Fruit fly (Drosophila melanogaster) whole organism, embryonic: ENCODE data around the gene CG13949.

Experiments used
- BtbVII ChIP-seq: fragments of 200-800 bp; sonication (Bioruptor generic); optimal IDR thresholded peaks from 3 replicates; lab custom pipeline; 2017; ENCODE audit warnings: missing biosample characterization, mild to moderate bottlenecking, missing genetic modification characterization
- CG10274 ChIP-seq: fragments of 200-800 bp; sonication (Bioruptor generic); optimal IDR thresholded peaks from 3 replicates; lab custom pipeline; 2017; ENCODE audit warnings: missing biosample characterization, mild to moderate bottlenecking, missing genetic modification characterization
- CG10431 ChIP-seq: fragments of 200-800 bp; sonication (Bioruptor generic); optimal IDR thresholded peaks from 3 replicates; lab custom pipeline; 2018; ENCODE audit warnings: missing biosample characterization, mild to moderate bottlenecking, missing genetic modification characterization
- CG12104 ChIP-seq: fragments of 200-800 bp; sonication (Bioruptor generic); optimal IDR thresholded peaks from 3 replicates; lab custom pipeline; 2016; ENCODE audit warnings: missing biosample characterization, missing genetic modification characterization
- CG13287 ChIP-seq: fragments of 200-800 bp; sonication (Bioruptor generic); IDR thresholded peaks from 2 replicates; pipeline ENCODE4 v1.3.6; 2022; ENCODE audit warnings: missing biosample characterization, missing genetic modification characterization; ENCODE audit not compliant: partially characterized antibody
- CG13624 ChIP-seq: fragments of 200-800 bp; sonication (Bioruptor generic); optimal IDR thresholded peaks from 2 replicates; lab custom pipeline; 2016; ENCODE audit warnings: missing biosample characterization, missing genetic modification characterization
- CG13894 ChIP-seq: fragments of 200-800 bp; sonication (Bioruptor generic); optimal IDR thresholded peaks from 3 replicates; lab custom pipeline; 2018; ENCODE audit warnings: missing biosample characterization, mild to moderate bottlenecking, missing genetic modification characterization, moderate library complexity
- CG14050 ChIP-seq: fragments of 200-800 bp; sonication (Bioruptor generic); IDR thresholded peaks from 3 replicates; pipeline ENCODE4 v1.3.6; 2022; ENCODE audit warnings: missing biosample characterization, missing genetic modification characterization
- CG14667 ChIP-seq: fragments of 200-800 bp; sonication (Bioruptor generic); IDR thresholded peaks from 2 replicates; pipeline ENCODE4 v1.3.6; 2022; ENCODE audit warnings: missing biosample characterization, missing genetic modification characterization
- CG16813 ChIP-seq: fragments of 200-800 bp; sonication (Bioruptor generic); IDR thresholded peaks from 3 replicates; pipeline ENCODE4 v1.3.6; 2022; ENCODE audit warnings: missing biosample characterization, missing genetic modification characterization; ENCODE audit not compliant: partially characterized antibody
- CG18011 ChIP-seq: fragments of 200-800 bp; sonication (Bioruptor generic); optimal IDR thresholded peaks from 2 replicates; lab custom pipeline; 2017; ENCODE audit warnings: missing biosample characterization, missing genetic modification characterization, mild to moderate bottlenecking, moderate library complexity, missing genotype
- CG2120 ChIP-seq: fragments of 200-800 bp; sonication (Bioruptor generic); optimal IDR thresholded peaks from 3 replicates; lab custom pipeline; 2016; ENCODE audit warnings: missing biosample characterization, missing genetic modification characterization
- CG2129 ChIP-seq: fragments of 200-800 bp; sonication (Bioruptor generic); IDR thresholded peaks from 2 replicates; pipeline ENCODE4 v1.3.6; 2022; ENCODE audit warnings: missing biosample characterization, missing genetic modification characterization; ENCODE audit not compliant: partially characterized antibody
- CG2199 ChIP-seq: fragments of 200-800 bp; sonication (Bioruptor generic); IDR thresholded peaks from 3 replicates; pipeline ENCODE4 v1.3.6; 2022; ENCODE audit warnings: missing biosample characterization, missing genetic modification characterization
- CG3163 ChIP-seq: fragments of 200-800 bp; sonication (Bioruptor generic); optimal IDR thresholded peaks from 3 replicates; lab custom pipeline; 2016; ENCODE audit warnings: missing biosample characterization, missing genetic modification characterization
- CG32767 ChIP-seq: fragments of 200-800 bp; sonication (Bioruptor generic); IDR thresholded peaks from 2 replicates; pipeline ENCODE4 v1.3.6; 2022; ENCODE audit warnings: missing biosample characterization, missing genetic modification characterization
- CG3995 ChIP-seq: fragments of 200-800 bp; sonication (Bioruptor generic); optimal IDR thresholded peaks from 3 replicates; lab custom pipeline; 2016; ENCODE audit warnings: missing biosample characterization, missing genetic modification characterization
- CG43689 ChIP-seq: fragments of 200-800 bp; sonication (Bioruptor generic); IDR thresholded peaks from 2 replicates; pipeline ENCODE4 v1.3.6; 2022; ENCODE audit warnings: missing biosample characterization, missing genetic modification characterization
- CG4617 ChIP-seq: fragments of 200-800 bp; sonication (Bioruptor generic); optimal IDR thresholded peaks from 3 replicates; lab custom pipeline; 2016; ENCODE audit warnings: missing biosample characterization, missing genetic modification characterization, borderline replicate concordance
- CG5953 ChIP-seq: fragments of 200-800 bp; sonication (Bioruptor generic); IDR thresholded peaks from 2 replicates; pipeline ENCODE4 v1.3.6; 2022; ENCODE audit warnings: missing biosample characterization, missing genetic modification characterization
- CG6765 ChIP-seq: fragments of 200-800 bp; sonication (Bioruptor generic); optimal IDR thresholded peaks from 3 replicates; lab custom pipeline; 2017; ENCODE audit warnings: missing biosample characterization, mild to moderate bottlenecking, missing genetic modification characterization
- CG7357 ChIP-seq: fragments of 200-800 bp; sonication (Bioruptor generic); IDR thresholded peaks from 3 replicates; pipeline ENCODE4 v1.3.6; 2022; ENCODE audit warnings: missing biosample characterization, missing genetic modification characterization
- Dek ChIP-seq: fragments of 200-800 bp; sonication (Bioruptor generic); optimal IDR thresholded peaks from 3 replicates; lab custom pipeline; 2019; ENCODE audit warnings: missing biosample characterization, mild to moderate bottlenecking, missing genetic modification characterization, moderate library complexity
- Doc2 ChIP-seq: fragments of 200-800 bp; sonication (Bioruptor generic); IDR thresholded peaks from 2 replicates; pipeline ENCODE4 v1.3.6; 2022; ENCODE audit warnings: missing biosample characterization, missing genetic modification characterization
- Doc3 ChIP-seq: fragments of 200-800 bp; sonication (Bioruptor generic); IDR thresholded peaks from 3 replicates; pipeline ENCODE4 v1.3.6; 2022; ENCODE audit warnings: missing biosample characterization, missing genetic modification characterization; ENCODE audit not compliant: partially characterized antibody
- Dref ChIP-seq: fragments of 200-800 bp; sonication (Bioruptor generic); IDR thresholded peaks from 2 replicates; pipeline ENCODE4 v1.3.6; 2022; ENCODE audit warnings: missing biosample characterization, missing genetic modification characterization
- ERR ChIP-seq: fragments of 200-800 bp; sonication (Bioruptor generic); optimal IDR thresholded peaks from 2 replicates; lab custom pipeline; 2016; ENCODE audit warnings: missing biosample characterization, missing genetic modification characterization
- Fer3 ChIP-seq: fragments of 200-800 bp; sonication (Bioruptor generic); optimal IDR thresholded peaks from 2 replicates; lab custom pipeline; 2018; ENCODE audit warnings: missing biosample characterization, mild to moderate bottlenecking, missing genetic modification characterization, moderate library complexity
- Mrtf ChIP-seq: fragments of 200-800 bp; sonication (Bioruptor generic); IDR thresholded peaks from 3 replicates; pipeline ENCODE4 v1.3.6; 2022; ENCODE audit warnings: missing biosample characterization, missing genetic modification characterization
- Pdp1 ChIP-seq, 2 experiments: fragments of 200-800 bp; sonication (Bioruptor generic); optimal IDR thresholded peaks; 3 replicates each; lab custom pipeline; 2016; ENCODE audit warnings: missing biosample characterization in 2 of 2, missing genetic modification characterization in 2 of 2, mild to moderate bottlenecking in 1 of 2, moderate library complexity in 1 of 2
- Stat92E ChIP-seq, 3 experiments: fragments of >200 bp in 2 of 3; fragments of 200-800 bp in 1 of 3; sonication (Bioruptor generic) in 1 of 3; optimal IDR thresholded peaks; 2 replicates each; lab custom pipeline; 2017 to 2019; ENCODE audit warnings: missing biosample characterization in 3 of 3, missing genetic modification characterization in 3 of 3, mild to moderate bottlenecking in 1 of 3, moderate library complexity in 1 of 3
- Xbp1 ChIP-seq: fragments of 200-800 bp; sonication (Bioruptor generic); optimal IDR thresholded peaks from 3 replicates; lab custom pipeline; 2016; ENCODE audit warnings: missing biosample characterization, mild to moderate bottlenecking, missing genetic modification characterization
- ara ChIP-seq: fragments of 200-800 bp; sonication (Bioruptor generic); IDR thresholded peaks from 2 replicates; pipeline ENCODE4 v1.3.6; 2022; ENCODE audit warnings: missing biosample characterization, missing genetic modification characterization
- ash1 ChIP-seq: fragments of 200-800 bp; sonication (Bioruptor generic); optimal IDR thresholded peaks from 2 replicates; lab custom pipeline; 2018; ENCODE audit warnings: missing biosample characterization, mild to moderate bottlenecking, missing genetic modification characterization
- btn ChIP-seq: fragments of 200-800 bp; sonication (Bioruptor generic); optimal IDR thresholded peaks from 2 replicates; lab custom pipeline; 2016; ENCODE audit warnings: missing biosample characterization, missing genetic modification characterization
- dimm ChIP-seq: fragments of 200-800 bp; sonication (Bioruptor generic); IDR thresholded peaks from 2 replicates; pipeline ENCODE4 v1.3.6; 2022; ENCODE audit warnings: missing biosample characterization, missing genetic modification characterization
- en ChIP-seq: fragments of 200-800 bp; sonication (Bioruptor generic); optimal IDR thresholded peaks from 2 replicates; lab custom pipeline; 2016; ENCODE audit warnings: missing biosample characterization, missing genetic modification characterization
- eyg ChIP-seq: fragments of 200-800 bp; sonication (Bioruptor generic); optimal IDR thresholded peaks from 3 replicates; lab custom pipeline; 2016; ENCODE audit warnings: missing biosample characterization, missing genetic modification characterization
- fd3F ChIP-seq: fragments of 200-800 bp; sonication (Bioruptor generic); optimal IDR thresholded peaks from 2 replicates; lab custom pipeline; 2018; ENCODE audit warnings: missing biosample characterization, mild to moderate bottlenecking, missing genetic modification characterization, moderate library complexity
- fd64A ChIP-seq: fragments of 200-800 bp; sonication (Bioruptor generic); optimal IDR thresholded peaks from 3 replicates; lab custom pipeline; 2018; ENCODE audit warnings: missing biosample characterization, mild to moderate bottlenecking, missing genetic modification characterization
- grau ChIP-seq: fragments of 200-800 bp; optimal IDR thresholded peaks from 3 replicates; lab custom pipeline; 2019; ENCODE audit warnings: missing biosample characterization, mild to moderate bottlenecking, missing genetic modification characterization, moderate library complexity
- jing ChIP-seq: fragments of 200-800 bp; sonication (Bioruptor generic); optimal IDR thresholded peaks from 2 replicates; lab custom pipeline; 2018; ENCODE audit warnings: missing biosample characterization, mild to moderate bottlenecking, missing genetic modification characterization
- pan ChIP-seq, 4 experiments: fragments of >200 bp in 3 of 4; fragments of 200-800 bp in 1 of 4; sonication (Bioruptor generic) in 1 of 4; optimal IDR thresholded peaks in 3 of 4; IDR thresholded peaks in 1 of 4; 2 replicates each; pipeline versions ENCODE4 v1.3.6 to Lab custom; 2017 to 2022; ENCODE audit warnings: missing biosample characterization in 2 of 4, missing genetic modification characterization in 2 of 4, mixed read lengths in 1 of 4
- repo ChIP-seq: fragments of 200-800 bp; sonication (Bioruptor generic); optimal IDR thresholded peaks from 2 replicates; lab custom pipeline; 2016; ENCODE audit warnings: missing biosample characterization, missing genetic modification characterization
- slou ChIP-seq: fragments of 200-800 bp; sonication (Bioruptor generic); optimal IDR thresholded peaks from 3 replicates; lab custom pipeline; 2016; ENCODE audit warnings: missing biosample characterization, missing genetic modification characterization
- sug ChIP-seq: fragments of 200-800 bp; optimal IDR thresholded peaks from 2 replicates; lab custom pipeline; 2019; ENCODE audit warnings: missing biosample characterization, mild to moderate bottlenecking, missing genetic modification characterization, moderate library complexity
- vvl ChIP-seq: fragments of 200-800 bp; sonication (Bioruptor generic); IDR thresholded peaks from 2 replicates; pipeline ENCODE4 v1.3.6; 2022; ENCODE audit warnings: missing biosample characterization, missing genetic modification characterization

The CG13949 gene

dm6 chr2L:817850-818249 is 37.3 kb upstream of the CG13949 start, which contains the start of gene CG15880:
Gene CG15880 (minus strand): TSS chr2L:817950.
- no peak for TF ChIP-seq CG3163 (GFP tag; lab: Kevin White, UChicago)
- no peak for TF ChIP-seq CG43689 (GFP tag; lab: Robert Waterston, UW)
- TF ChIP-seq repo (GFP tag; lab: Kevin White, UChicago), result no peak
- no peak for TF ChIP-seq CG16813 (GFP tag; lab: Robert Waterston, UW)
- no peak for TF ChIP-seq CG32767 (GFP tag; lab: Robert Waterston, UW)
- no peak for TF ChIP-seq grau (tag; lab: Kevin White, UChicago)
- no peak for TF ChIP-seq CG2120 (GFP tag; lab: Kevin White, UChicago)
- TF ChIP-seq slou, result no peak
- TF ChIP-seq CG13287 (GFP tag; lab: Robert Waterston, UW), result no peak
- TF ChIP-seq CG13894 (tag; lab: Kevin White, UChicago), result no peak

dm6 chr2L:819315-820032 is 35.7 kb upstream of the CG13949 start, which contains the start of the genes PGAP2 and Clp:
Gene PGAP2 (minus strand): TSS chr2L:819508.
Gene Clp (plus strand): TSS chr2L:819964.
- TF ChIP-seq vvl (GFP tag; lab: Robert Waterston, UW), result peak; percentile 79
- peak; percentile 81 for TF ChIP-seq Xbp1 (GFP tag; lab: Kevin White, UChicago)
- TF ChIP-seq eyg (GFP tag; lab: Kevin White, UChicago), result no peak
- no peak for TF ChIP-seq CG10274 (GFP tag; lab: Kevin White, UChicago)
- no peak for TF ChIP-seq CG2199 (GFP tag; lab: Robert Waterston, UW)
- TF ChIP-seq sug (tag; lab: Kevin White, UChicago), result peak; percentile 76
- TF ChIP-seq CG12104 (GFP tag; lab: Kevin White, UChicago), result peak; percentile 79
- TF ChIP-seq CG4617 (GFP tag; lab: Kevin White, UChicago), result peak; percentile 61
- TF ChIP-seq pan (optimal IDR thresholded peaks at IDR 0.05; lab: Kevin White, UChicago), result no peak
- peak in 1 of 2 experiments; percentile 71 for TF ChIP-seq pan (GFP tag; optimal IDR thresholded peaks at IDR 0.05 in 1 of 2, IDR thresholded peaks at IDR 0.05 in 1 of 2)
- no peak for TF ChIP-seq btn
- peak; percentile 9 for TF ChIP-seq CG3995
- peak; percentile 53; the same call in 1 of the 2 replicates for TF ChIP-seq CG14667 (GFP tag; lab: Robert Waterston, UW)
- TF ChIP-seq Doc2 (GFP tag; lab: Robert Waterston, UW), result no peak
- peak; percentile 78 for TF ChIP-seq Fer3 (tag; lab: Kevin White, UChicago)
- peak; percentile 21; the same call in 1 of the 2 replicates for TF ChIP-seq CG2129
- TF ChIP-seq fd64A, result no peak
- TF ChIP-seq en (GFP tag; lab: Kevin White, UChicago), result no peak
- peak; percentile 51; the same call in 1 of the 3 replicates for TF ChIP-seq Mrtf (GFP tag; lab: Robert Waterston, UW)
- TF ChIP-seq BtbVII (GFP tag; lab: Kevin White, UChicago), result no peak
- no peak for TF ChIP-seq ash1 (GFP tag; lab: Kevin White, UChicago)
- TF ChIP-seq Dref, result peak; percentile 74
- peak; percentile 44; the same call in 1 of the 2 replicates for TF ChIP-seq dimm
- 0 out of 3 replicates have a peak, but pooled peaks have one; percentile 40 for TF ChIP-seq Doc3 (GFP tag; lab: Robert Waterston, UW)
- TF ChIP-seq fd3F (GFP tag; lab: Kevin White, UChicago), result peak; percentile 68
- no peak for TF ChIP-seq jing (GFP tag; lab: Kevin White, UChicago)
- TF ChIP-seq CG13624 (GFP tag; lab: Kevin White, UChicago), result peak; percentile 20
- TF ChIP-seq ara (GFP tag; lab: Robert Waterston, UW), result peak; percentile 64; the same call in 1 of the 2 replicates
- peak; percentile 77 for TF ChIP-seq Dek (tag; lab: Kevin White, UChicago)
- peak; percentile 59; the same call in 1 of the 3 replicates for TF ChIP-seq CG7357 (GFP tag; lab: Robert Waterston, UW)
- no peak for TF ChIP-seq ERR
- TF ChIP-seq Pdp1 (GFP tag; optimal IDR thresholded peaks at IDR 0.05; lab: Kevin White, UChicago), result peak; percentile 67 to 69
- peak; percentile 9 for TF ChIP-seq CG18011 (GFP tag; lab: Kevin White, UChicago)
- TF ChIP-seq CG14050, result peak; percentile 53; the same call in 2 of the 3 replicates
- TF ChIP-seq CG5953, result no peak
- no peak for TF ChIP-seq CG6765 (GFP tag; lab: Kevin White, UChicago)
- TF ChIP-seq Stat92E (GFP tag; optimal IDR thresholded peaks at IDR 0.05; lab: Kevin White, UChicago), result no peak
- TF ChIP-seq CG10431 (GFP tag; lab: Kevin White, UChicago), result no peak
